Fruit fly (Drosophila melanogaster) whole organism: Measurements from ENCODE around the gene Sodh1.

ENCODE experiments used
- CG8478 ChIP-seq: fragments of >200 bp; optimal IDR thresholded peaks from 2 replicates; lab custom pipeline; 2018; ENCODE audit warnings: inconsistent platforms
- Dll ChIP-seq: fragments of >200 bp; optimal IDR thresholded peaks from 2 replicates; lab custom pipeline; 2017
- EcR ChIP-seq, 2 experiments: fragments of >200 bp; optimal IDR thresholded peaks; 2 replicates each; lab custom pipeline; 2017; ENCODE audit warnings: missing biosample characterization in 2 of 2, missing genetic modification characterization in 2 of 2, missing genetic modification reagents in 2 of 2
- pan ChIP-seq: fragments of >200 bp; optimal IDR thresholded peaks from 2 replicates; lab custom pipeline; 2017
- psq ChIP-seq: fragments of >200 bp; optimal IDR thresholded peaks from 2 replicates; lab custom pipeline; 2017
- usp ChIP-seq: fragments of >200 bp; optimal IDR thresholded peaks from 2 replicates; lab custom pipeline; 2017; ENCODE audit warnings: missing biosample characterization, missing genetic modification characterization, mixed read lengths

Sodh1 gene

DNA sequence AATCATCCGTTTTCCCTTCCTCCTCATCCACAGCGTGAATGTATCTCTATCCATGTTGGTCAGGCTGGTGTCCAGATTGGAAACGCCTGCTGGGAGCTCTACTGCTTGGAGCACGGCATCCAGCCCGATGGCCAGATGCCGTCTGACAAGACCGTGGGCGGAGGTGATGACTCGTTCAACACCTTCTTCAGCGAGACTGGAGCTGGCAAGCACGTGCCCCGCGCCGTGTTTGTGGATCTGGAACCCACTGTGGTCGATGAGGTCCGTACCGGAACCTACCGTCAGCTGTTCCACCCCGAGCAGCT lies 35.0 kb downstream of the Sodh1 start:
- TF ChIP-seq CG8478 (lab: Kevin White, UChicago) = no peak
- no peak for TF ChIP-seq psq
- TF ChIP-seq EcR (GFP tag; optimal IDR thresholded peaks at IDR 0.05; lab: Kevin White, UChicago) = no peak
- TF ChIP-seq Dll (lab: Kevin White, UChicago) = no peak
- no peak for TF ChIP-seq pan (lab: Kevin White, UChicago)
- no peak for TF ChIP-seq usp (GFP tag; lab: Kevin White, UChicago)

DNA sequence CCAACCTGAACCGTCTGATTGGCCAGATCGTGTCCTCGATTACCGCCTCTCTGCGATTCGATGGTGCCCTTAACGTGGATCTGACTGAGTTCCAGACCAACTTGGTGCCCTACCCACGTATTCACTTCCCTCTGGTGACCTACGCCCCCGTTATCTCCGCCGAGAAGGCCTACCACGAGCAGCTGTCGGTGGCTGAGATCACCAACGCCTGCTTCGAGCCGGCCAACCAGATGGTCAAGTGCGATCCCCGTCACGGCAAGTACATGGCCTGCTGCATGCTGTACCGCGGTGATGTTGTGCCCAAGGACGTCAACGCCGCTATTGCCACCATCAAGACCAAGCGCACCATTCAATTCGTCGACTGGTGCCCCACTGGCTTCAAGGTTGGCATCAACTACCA lies 35.8 kb downstream of the Sodh1 start:
- no peak for TF ChIP-seq EcR (GFP tag; optimal IDR thresholded peaks at IDR 0.05; lab: Kevin White, UChicago)
- no peak for TF ChIP-seq Dll (lab: Kevin White, UChicago)
- TF ChIP-seq psq = no peak
- no peak for TF ChIP-seq usp (GFP tag; lab: Kevin White, UChicago)
- TF ChIP-seq pan (lab: Kevin White, UChicago) = no peak
- TF ChIP-seq CG8478 (lab: Kevin White, UChicago) = no peak

DNA sequence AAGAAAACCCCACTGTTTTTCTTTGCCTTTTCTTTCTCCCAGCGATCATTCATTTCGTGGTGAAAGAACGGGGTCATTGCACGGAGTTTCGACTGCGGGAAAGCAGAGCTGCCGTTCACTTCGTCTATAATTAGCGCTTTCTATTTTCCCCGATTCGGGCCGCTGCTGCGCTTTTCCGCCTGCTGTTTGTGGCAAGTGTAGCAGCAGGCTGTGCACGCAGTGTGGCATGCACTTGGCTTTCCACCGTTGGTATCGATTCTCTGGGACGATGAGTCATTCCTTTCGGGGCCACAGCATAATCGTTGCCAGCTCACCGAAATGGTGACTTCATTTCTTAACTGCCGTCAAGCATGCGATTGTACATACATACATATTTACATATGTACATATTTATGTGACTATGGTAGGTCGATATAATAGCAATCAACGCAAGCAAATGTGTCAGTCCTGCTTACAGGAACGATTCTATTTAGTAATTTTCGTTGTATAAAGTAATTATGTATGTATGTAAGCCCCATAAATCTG lies 36.8 kb downstream of the Sodh1 start:
- TF ChIP-seq usp (GFP tag; lab: Kevin White, UChicago) = no peak
- TF ChIP-seq psq = no peak
- TF ChIP-seq Dll (lab: Kevin White, UChicago) = no peak
- TF ChIP-seq pan (lab: Kevin White, UChicago) = no peak
- no peak for TF ChIP-seq CG8478 (lab: Kevin White, UChicago)
- TF ChIP-seq EcR (GFP tag; optimal IDR thresholded peaks at IDR 0.05; lab: Kevin White, UChicago) = no peak

DNA sequence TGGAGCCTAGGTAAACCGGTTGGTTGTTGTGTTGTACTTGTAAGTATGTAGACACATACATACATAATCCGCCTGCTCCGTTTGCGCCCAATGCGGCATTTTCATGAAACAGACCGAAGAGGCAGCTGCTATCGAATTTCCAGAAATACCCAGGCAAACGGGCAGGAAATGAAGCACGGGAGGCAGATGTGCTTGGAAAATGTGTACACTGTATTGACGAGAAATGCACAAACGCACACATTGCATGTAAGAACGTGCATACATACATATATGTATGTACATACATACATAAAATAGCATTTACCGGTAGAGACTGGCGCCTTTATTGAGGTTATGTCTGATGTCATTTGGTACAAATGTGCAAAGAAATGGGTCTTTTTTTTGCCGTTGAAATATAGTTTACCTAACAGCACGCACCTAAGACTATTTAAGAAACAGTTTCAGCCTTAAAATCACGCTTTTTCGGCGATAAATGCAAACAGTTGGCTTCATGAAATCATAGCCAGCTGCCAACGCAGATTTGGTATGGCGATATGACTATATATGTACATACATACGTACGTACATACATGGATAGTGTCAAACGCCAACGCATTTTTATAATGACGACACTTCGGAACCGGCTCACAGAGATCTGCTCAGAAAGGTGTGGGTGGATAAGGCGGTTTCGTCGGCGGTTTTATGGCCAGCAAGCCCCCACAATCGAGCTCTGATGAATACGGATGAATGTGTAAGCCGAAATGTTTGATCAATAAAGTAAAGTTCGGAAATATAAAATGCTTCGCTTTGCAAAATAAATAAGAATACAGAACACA lies 37.6 kb downstream of the Sodh1 start:
- TF ChIP-seq Dll (lab: Kevin White, UChicago) = no peak
- TF ChIP-seq pan (lab: Kevin White, UChicago) = no peak
- no peak for TF ChIP-seq EcR (GFP tag; optimal IDR thresholded peaks at IDR 0.05; lab: Kevin White, UChicago)
- no peak for TF ChIP-seq usp (GFP tag; lab: Kevin White, UChicago)
- no peak for TF ChIP-seq psq
- no peak for TF ChIP-seq CG8478 (lab: Kevin White, UChicago)

DNA sequence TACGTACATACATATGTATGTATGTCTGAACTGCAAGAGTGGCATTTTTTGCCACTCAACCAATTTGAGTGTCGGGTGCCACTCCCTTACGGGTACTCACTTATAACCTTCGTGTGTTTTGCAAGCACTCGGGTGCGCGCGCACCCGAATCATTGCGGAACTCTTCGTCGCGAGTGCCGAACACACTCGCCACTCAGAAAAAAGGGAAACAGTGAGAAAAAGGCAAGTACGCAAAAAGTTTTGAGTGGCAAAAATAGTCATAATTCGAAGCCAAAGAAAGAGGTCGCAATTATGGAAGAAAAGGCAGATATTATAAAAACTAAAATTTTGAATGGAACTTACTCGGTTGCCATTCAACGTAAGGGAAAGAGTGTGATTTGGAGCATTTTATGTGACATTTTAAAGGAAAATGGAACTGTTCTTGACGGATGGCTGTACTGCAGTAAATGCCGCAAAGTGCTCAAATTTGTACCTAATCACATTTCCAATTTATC lies 38.2 kb downstream of the Sodh1 start:
- TF ChIP-seq psq (no peak), pan (lab: Kevin White, UChicago) (peak; percentile 87), EcR (GFP tag; optimal IDR thresholded peaks at IDR 0.05; lab: Kevin White, UChicago) (no peak), Dll (lab: Kevin White, UChicago) (no peak)

DNA sequence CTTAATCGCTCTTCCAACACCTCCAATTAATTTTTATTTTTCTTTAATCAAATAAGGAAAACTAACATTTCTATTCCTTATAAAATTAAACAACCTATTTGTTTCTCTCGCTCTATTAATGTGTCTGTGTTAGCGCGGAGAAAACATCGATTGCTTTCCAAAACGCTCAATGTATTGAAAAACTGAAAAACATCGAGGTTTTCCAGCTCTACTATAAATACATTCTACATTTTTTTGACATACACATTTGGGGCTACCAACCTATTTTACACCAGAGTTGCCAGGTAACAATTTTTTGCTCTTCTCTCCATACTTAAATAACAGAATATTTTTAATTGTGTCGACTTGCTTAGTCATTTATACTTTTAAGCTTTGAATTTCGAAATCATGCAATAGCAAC lies 39.8 kb downstream of the Sodh1 start:
- TF ChIP-seq EcR (GFP tag; optimal IDR thresholded peaks at IDR 0.05; lab: Kevin White, UChicago) (no peak), psq (no peak), usp (GFP tag; lab: Kevin White, UChicago) (no peak), CG8478 (lab: Kevin White, UChicago) (no peak), pan (lab: Kevin White, UChicago) (no peak), Dll (lab: Kevin White, UChicago) (no peak)

DNA sequence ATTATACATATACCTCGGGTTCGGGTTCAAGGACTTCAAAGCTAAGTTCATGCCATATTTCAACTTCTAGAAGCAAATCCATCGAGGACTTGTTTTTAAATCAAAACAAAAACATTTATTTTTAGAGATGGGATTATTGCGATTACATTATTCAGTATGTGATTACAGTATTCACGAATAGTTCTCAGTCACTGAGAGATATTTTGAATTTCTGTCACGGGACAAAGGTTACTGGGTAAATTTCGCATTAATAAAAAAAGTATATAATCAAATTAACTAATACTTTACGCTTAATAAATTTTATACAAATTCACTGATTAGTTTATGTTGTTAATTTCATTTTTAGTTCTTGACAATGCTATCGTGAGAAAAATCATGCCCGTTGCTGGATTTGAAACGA lies 41.5 kb downstream of the Sodh1 start:
- no peak for TF ChIP-seq EcR (GFP tag; optimal IDR thresholded peaks at IDR 0.05; lab: Kevin White, UChicago)
- TF ChIP-seq Dll (lab: Kevin White, UChicago) = no peak
- no peak for TF ChIP-seq CG8478 (lab: Kevin White, UChicago)
- no peak for TF ChIP-seq psq
- TF ChIP-seq usp (GFP tag; lab: Kevin White, UChicago) = no peak
- TF ChIP-seq pan (lab: Kevin White, UChicago) = no peak

DNA sequence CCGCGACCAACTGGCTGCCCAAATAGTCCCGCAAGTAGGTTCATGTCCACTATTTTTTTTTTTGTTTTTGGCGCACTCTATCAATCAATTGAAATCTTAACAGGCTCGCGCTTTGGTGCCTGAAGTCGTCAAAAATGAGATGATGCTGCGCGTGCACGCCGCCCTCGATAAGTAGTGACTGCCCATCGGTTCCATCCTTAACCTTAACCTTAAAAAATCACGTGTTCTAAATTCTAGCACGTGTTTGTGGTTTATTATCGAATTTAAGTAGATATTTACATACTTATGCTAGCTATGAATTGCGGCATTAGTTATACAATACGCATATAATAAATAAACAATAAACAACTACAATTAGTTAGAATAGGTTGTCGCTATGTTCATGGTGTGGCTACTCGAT lies 42.2 kb downstream of the Sodh1 start:
- TF ChIP-seq EcR (GFP tag; optimal IDR thresholded peaks at IDR 0.05; lab: Kevin White, UChicago) = no peak
- TF ChIP-seq psq = no peak
- no peak for TF ChIP-seq CG8478 (lab: Kevin White, UChicago)
- TF ChIP-seq Dll (lab: Kevin White, UChicago) = no peak
- no peak for TF ChIP-seq pan (lab: Kevin White, UChicago)
- no peak for TF ChIP-seq usp (GFP tag; lab: Kevin White, UChicago)

DNA sequence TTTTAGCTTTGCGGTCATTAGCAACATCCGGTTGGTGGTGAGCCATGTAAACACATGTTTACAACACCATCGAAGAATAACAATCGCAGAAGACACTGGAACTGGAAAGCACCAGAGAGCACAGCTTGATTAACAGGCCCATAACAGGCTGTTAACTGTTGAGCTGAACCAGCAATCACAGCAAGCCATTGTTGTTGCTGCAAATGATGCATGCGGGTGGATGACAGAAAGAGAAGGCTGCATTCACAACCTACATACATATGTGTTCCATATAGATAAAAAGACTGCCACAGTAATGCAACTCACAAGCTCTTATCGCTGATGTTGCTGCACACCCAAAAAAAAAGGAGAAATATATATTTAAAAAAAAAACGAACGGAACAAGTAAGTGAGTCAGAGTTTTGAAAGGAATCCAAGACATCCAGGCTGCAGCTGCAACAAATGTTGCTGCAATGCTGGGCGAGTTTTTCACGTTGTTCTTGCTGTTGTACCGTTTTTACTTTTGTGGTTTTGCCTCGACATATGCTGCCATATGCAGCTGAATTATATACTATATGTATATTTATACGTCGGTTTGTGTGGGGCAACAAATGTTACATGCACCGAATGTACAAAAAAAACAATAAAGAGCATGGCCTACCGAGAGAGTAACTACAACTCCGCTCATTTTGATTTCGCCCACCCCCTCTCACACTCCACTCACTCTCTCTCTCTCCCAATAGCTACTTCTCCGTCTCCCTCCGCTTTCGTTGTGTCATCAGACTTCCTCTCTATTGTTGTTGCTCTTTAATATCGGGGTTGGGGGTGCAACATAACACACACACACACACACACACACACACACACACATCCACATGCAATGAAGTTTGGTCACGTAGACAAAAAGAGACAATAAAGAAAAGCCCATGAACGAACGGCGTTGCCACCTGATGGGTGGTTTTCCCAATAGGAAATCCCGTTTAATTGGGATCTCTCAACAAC lies 51.0 kb downstream of the Sodh1 start:
- no peak for TF ChIP-seq Dll (lab: Kevin White, UChicago)
